Fruit fly (Drosophila melanogaster): Measurements from ENCODE around the gene Ets65A.
A peak's percentile ranks its signal among the peaks of the same experiment; 100 is the strongest.

Gene Ets65A

DNA sequence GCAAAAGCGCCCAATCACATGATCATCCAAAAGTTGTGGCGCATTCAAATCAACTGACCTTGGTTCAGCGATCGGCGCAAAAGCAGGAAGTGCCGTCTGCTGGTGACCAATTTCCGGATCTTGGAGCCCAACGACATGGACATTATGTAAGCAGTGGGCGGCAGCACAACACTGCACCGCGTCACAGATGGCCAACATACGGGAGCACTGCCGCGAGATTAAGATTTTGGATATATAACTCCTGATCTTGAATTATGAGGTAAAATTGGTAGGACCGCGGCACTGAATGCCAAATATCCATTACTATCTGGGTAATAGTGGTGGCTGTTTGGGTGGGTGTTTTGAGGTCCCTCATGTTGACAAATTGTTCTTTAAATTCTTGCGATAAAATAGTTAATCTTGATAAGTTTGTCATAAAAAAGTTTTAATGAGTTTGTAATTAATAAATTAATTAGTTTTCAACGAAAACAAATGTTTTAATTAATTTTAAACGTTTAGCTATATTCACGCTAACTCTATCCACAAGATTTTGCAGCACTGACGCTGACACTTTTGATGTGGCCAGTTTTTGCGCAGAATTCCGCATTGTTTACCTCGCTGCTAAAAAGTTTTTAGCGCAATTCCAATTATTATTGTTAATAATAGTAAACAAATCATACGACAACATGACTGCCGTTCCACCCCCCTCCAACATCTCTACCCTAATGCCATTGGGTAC lies 22.3 kb upstream of the Ets65A start, which contains the start of the genes CG13295 and CG6610 (continued):
- TF ChIP-seq PHDP (tag; optimal IDR thresholded peaks at IDR 0.05) (peak; percentile 52), H2.0 (GFP tag; IDR thresholded peaks at IDR 0.05) (no peak), Camta (GFP tag; optimal IDR thresholded peaks at IDR 0.05) (peak; percentile 30), grau (tag; optimal IDR thresholded peaks at IDR 0.05) (peak; percentile 73), CG9215 (GFP tag; IDR thresholded peaks at IDR 0.05) (peak; percentile 66), amos (GFP tag; IDR thresholded peaks at IDR 0.05; ENCODE audit: partially characterized antibody) (0 out of 2 replicates have a peak, but pooled peaks have one; percentile 23), CG9797 (GFP tag; optimal IDR thresholded peaks at IDR 0.05) (peak; percentile 68), CG16813 (GFP tag; IDR thresholded peaks at IDR 0.05; ENCODE audit: partially characterized antibody) (no peak), HLH54F (GFP tag; optimal IDR thresholded peaks at IDR 0.05) (peak; percentile 31), Sox102F (GFP tag; optimal IDR thresholded peaks at IDR 0.05) (peak; percentile 39), Abd-B (GFP tag; optimal IDR thresholded peaks at IDR 0.05) (peak; percentile 50), CG2712 (tag; optimal IDR thresholded peaks at IDR 0.05) (peak; percentile 66), NFAT (GFP tag; IDR thresholded peaks at IDR 0.05) (0 out of 2 replicates have a peak, but pooled peaks have one; percentile 5), CG1602 (GFP tag; optimal IDR thresholded peaks at IDR 0.05) (peak; percentile 40), CG15011 (GFP tag; optimal IDR thresholded peaks at IDR 0.05) (peak; percentile 36), lmd (GFP tag; IDR thresholded peaks at IDR 0.05) (peak; percentile 58; the same call in 1 of the 2 replicates), CG18619 (GFP tag; optimal IDR thresholded peaks at IDR 0.05) (peak; percentile 44), ftz-f1 (GFP tag; optimal IDR thresholded peaks at IDR 0.05) (peak; percentile 61), CG10959 (GFP tag; IDR thresholded peaks at IDR 0.05) (no peak), pb (GFP tag; optimal IDR thresholded peaks at IDR 0.05) (no peak), CG7963 (GFP tag; IDR thresholded peaks at IDR 0.05; ENCODE audit: partially characterized antibody) (no peak), CG13287 (GFP tag; IDR thresholded peaks at IDR 0.05; ENCODE audit: partially characterized antibody) (peak; percentile 19; the same call in 1 of the 2 replicates), kah (GFP tag; optimal IDR thresholded peaks at IDR 0.05) (peak; percentile 5), Stat92E (GFP tag; optimal IDR thresholded peaks at IDR 0.05) (peak in 1 of 3 experiments; percentile 25), pros (GFP tag; optimal IDR thresholded peaks at IDR 0.05) (no peak), CoRest (tag; optimal IDR thresholded peaks at IDR 0.05) (peak; percentile 83), NC2β (GFP tag; optimal IDR thresholded peaks at IDR 0.05) (no peak), cg (GFP tag; optimal IDR thresholded peaks at IDR 0.05) (no peak), Ada2b (GFP tag; IDR thresholded peaks at IDR 0.05) (no peak), CG13296 (GFP tag; optimal IDR thresholded peaks at IDR 0.05) (peak; percentile 56), CG4854 (GFP tag; optimal IDR thresholded peaks at IDR 0.05) (peak; percentile 16), CG12155 (GFP tag; optimal IDR thresholded peaks at IDR 0.05) (peak; percentile 44), Xbp1 (GFP tag; optimal IDR thresholded peaks at IDR 0.05) (peak; percentile 65), Awh (GFP tag; IDR thresholded peaks at IDR 0.05) (no peak), CG4328 (GFP tag; optimal IDR thresholded peaks at IDR 0.05) (peak; percentile 61), CG8478 (optimal IDR thresholded peaks at IDR 0.05) (no peak), Trl (optimal IDR thresholded peaks at IDR 0.05) (no peak), Trl (GFP tag; optimal IDR thresholded peaks at IDR 0.05) (peak; percentile 30), so (GFP tag; IDR thresholded peaks at IDR 0.05) (no peak), CG17361 (GFP tag; IDR thresholded peaks at IDR 0.05) (peak; percentile 72; the same call in 2 of the 3 replicates), HHEX (GFP tag; optimal IDR thresholded peaks at IDR 0.05) (no peak), mam (GFP tag; optimal IDR thresholded peaks at IDR 0.05) (peak; percentile 67), Nf-YC (tag; optimal IDR thresholded peaks at IDR 0.05) (peak; percentile 60), Dbx (GFP tag; IDR thresholded peaks at IDR 0.05) (0 out of 3 replicates have a peak, but pooled peaks have one; percentile 55), Aef1 (GFP tag; IDR thresholded peaks at IDR 0.05) (peak; percentile 46; the same call in 1 of the 3 replicates), Dp (GFP tag; optimal IDR thresholded peaks at IDR 0.05) (peak; percentile 4), nerfin-1 (tag; optimal IDR thresholded peaks at IDR 0.05) (peak; percentile 61), CG32772 (GFP tag; IDR thresholded peaks at IDR 0.05) (0 out of 2 replicates have a peak, but pooled peaks have one; percentile 28), sisA (GFP tag; IDR thresholded peaks at IDR 0.05) (peak; percentile 46; the same call in 1 of the 2 replicates)
